Worm (Caenorhabditis elegans) whole organism, L2 larva: ENCODE results near the gene ndx-6.
A peak's percentile ranks its signal among the peaks of the same experiment; 100 is the strongest.

Source experiments
- C34F6.9 ChIP-seq: fragments of 150-350 bp; optimal IDR thresholded peaks from 2 replicates; lab custom pipeline; 2014; ENCODE audit warnings: missing biosample characterization, missing genetic modification characterization
- F13H6.1 ChIP-seq: sonication (generic microtip); optimal IDR thresholded peaks from 2 replicates; lab custom pipeline; 2016; ENCODE audit warnings: missing genetic modification characterization, missing compliant biosample characterization
- R02D3.7 ChIP-seq: fragments of 150-350 bp; optimal IDR thresholded peaks from 2 replicates; lab custom pipeline; 2014; ENCODE audit warnings: missing biosample characterization, missing genetic modification characterization
- Y55F3AM.14 ChIP-seq: fragments of 200-800 bp; sonication (Bioruptor generic); optimal IDR thresholded peaks from 2 replicates; lab custom pipeline; 2018; ENCODE audit warnings: mild to moderate bottlenecking, missing genetic modification characterization, missing compliant biosample characterization
- alr-1 ChIP-seq: fragments of 150-350 bp; optimal IDR thresholded peaks from 2 replicates; lab custom pipeline; 2014; ENCODE audit warnings: missing biosample characterization, missing genetic modification characterization
- aly-2 ChIP-seq: fragments of 150-350 bp; optimal IDR thresholded peaks from 2 replicates; lab custom pipeline; 2014; ENCODE audit warnings: missing biosample characterization, missing genetic modification characterization
- ama-1 ChIP-seq: fragments of 150-350 bp; optimal IDR thresholded peaks from 2 replicates; lab custom pipeline; 2018; ENCODE audit warnings: inconsistent platforms
- ceh-16 ChIP-seq: fragments of 150-350 bp; optimal IDR thresholded peaks from 2 replicates; lab custom pipeline; 2014; ENCODE audit warnings: missing biosample characterization, missing genetic modification characterization
- ceh-82 ChIP-seq: fragments of 150-350 bp; optimal IDR thresholded peaks from 2 replicates; lab custom pipeline; 2014; ENCODE audit warnings: missing biosample characterization, missing genetic modification characterization
- crh-2 ChIP-seq: sonication (generic microtip); optimal IDR thresholded peaks from 2 replicates; lab custom pipeline; 2017; ENCODE audit warnings: missing biosample characterization, missing genetic modification characterization
- dmd-4 ChIP-seq: sonication (generic microtip); optimal IDR thresholded peaks from 2 replicates; lab custom pipeline; 2017; ENCODE audit warnings: missing biosample characterization, missing genetic modification characterization
- egl-27 ChIP-seq: sonication (generic microtip); optimal IDR thresholded peaks from 3 replicates; lab custom pipeline; 2017; ENCODE audit warnings: missing biosample characterization, missing genetic modification reagents, missing genetic modification characterization
- elt-1 ChIP-seq: fragments of 150-350 bp; optimal IDR thresholded peaks from 2 replicates; lab custom pipeline; 2014; ENCODE audit warnings: missing biosample characterization, missing genetic modification characterization
- fos-1 ChIP-seq: fragments of 150-350 bp; optimal IDR thresholded peaks from 2 replicates; lab custom pipeline; 2014; ENCODE audit warnings: missing biosample characterization, missing genetic modification characterization
- gmeb-1 ChIP-seq: fragments of 150-350 bp; optimal IDR thresholded peaks from 2 replicates; lab custom pipeline; 2014; ENCODE audit warnings: missing biosample characterization, missing genetic modification characterization
- lin-11 ChIP-seq: fragments of 150-350 bp; sonication (generic microtip); optimal IDR thresholded peaks from 2 replicates; lab custom pipeline; 2014; ENCODE audit warnings: missing biosample characterization, missing genetic modification characterization, inconsistent platforms, mixed read lengths
- lin-13 ChIP-seq: fragments of 150-350 bp; optimal IDR thresholded peaks from 2 replicates; lab custom pipeline; 2014; ENCODE audit warnings: missing biosample characterization, missing genetic modification reagents, missing genetic modification characterization
- lin-39 ChIP-seq: fragments of 150-350 bp; optimal IDR thresholded peaks from 2 replicates; lab custom pipeline; 2014; ENCODE audit warnings: missing biosample characterization, missing genetic modification reagents, missing genetic modification characterization
- lsy-2 ChIP-seq, 2 experiments: fragments of 150-350 bp in 1 of 2; sonication (generic microtip) in 1 of 2; optimal IDR thresholded peaks; 2 replicates each; lab custom pipeline; 2014 to 2017; ENCODE audit warnings: missing biosample characterization in 2 of 2, missing genetic modification characterization in 2 of 2
- mdl-1 ChIP-seq, 2 experiments: fragments of 150-350 bp in 1 of 2; sonication (generic microtip) in 1 of 2; optimal IDR thresholded peaks; 2 replicates each; lab custom pipeline; 2017; ENCODE audit warnings: missing biosample characterization in 2 of 2, missing genetic modification characterization in 2 of 2
- nhr-10 ChIP-seq: sonication (generic microtip); optimal IDR thresholded peaks from 2 replicates; lab custom pipeline; 2017; ENCODE audit warnings: missing biosample characterization, missing genetic modification characterization
- nhr-129 ChIP-seq: fragments of 150-350 bp; optimal IDR thresholded peaks from 2 replicates; lab custom pipeline; 2014; ENCODE audit warnings: missing biosample characterization, missing genetic modification characterization
- nhr-21 ChIP-seq: fragments of 150-350 bp; optimal IDR thresholded peaks from 2 replicates; lab custom pipeline; 2014; ENCODE audit warnings: missing biosample characterization, missing genetic modification characterization
- nhr-23 ChIP-seq: fragments of 150-350 bp; optimal IDR thresholded peaks from 2 replicates; lab custom pipeline; 2014; ENCODE audit warnings: missing biosample characterization, missing genetic modification reagents, missing genetic modification characterization
- nhr-237 ChIP-seq: fragments of 150-350 bp; optimal IDR thresholded peaks from 2 replicates; lab custom pipeline; 2014; ENCODE audit warnings: missing biosample characterization, missing genetic modification characterization
- nhr-25 ChIP-seq: fragments of 150-350 bp; sonication (generic microtip); optimal IDR thresholded peaks from 3 replicates; lab custom pipeline; 2014; ENCODE audit warnings: missing biosample characterization, missing genetic modification characterization
- peb-1 ChIP-seq: fragments of 150-350 bp; optimal IDR thresholded peaks from 2 replicates; lab custom pipeline; 2014; ENCODE audit warnings: missing biosample characterization, missing genetic modification characterization
- sem-4 ChIP-seq: fragments of 150-350 bp; optimal IDR thresholded peaks from 2 replicates; lab custom pipeline; 2014; ENCODE audit warnings: missing biosample characterization, missing genetic modification reagents, missing genetic modification characterization
- skn-1 ChIP-seq: sonication (generic microtip); optimal IDR thresholded peaks from 2 replicates; lab custom pipeline; 2017; ENCODE audit warnings: missing biosample characterization, missing genetic modification characterization
- sma-3 ChIP-seq: sonication (generic microtip); optimal IDR thresholded peaks from 2 replicates; lab custom pipeline; 2016; ENCODE audit warnings: missing genetic modification reagents, missing genetic modification characterization, missing compliant biosample characterization
- sma-9 ChIP-seq, 2 experiments: fragments of 150-350 bp in 1 of 2; sonication (generic microtip) in 1 of 2; optimal IDR thresholded peaks; 2 replicates each; lab custom pipeline; 2014 to 2016; ENCODE audit warnings: missing genetic modification characterization in 2 of 2, mild to moderate bottlenecking in 1 of 2, missing biosample characterization in 1 of 2, missing compliant biosample characterization in 1 of 2, missing genetic modification reagents in 1 of 2, moderate library complexity in 1 of 2
- unc-39 ChIP-seq: fragments of 150-350 bp; optimal IDR thresholded peaks from 2 replicates; lab custom pipeline; 2014; ENCODE audit warnings: missing biosample characterization, missing genetic modification characterization
- unc-62 ChIP-seq: fragments of 150-350 bp; optimal IDR thresholded peaks from 2 replicates; lab custom pipeline; 2014; ENCODE audit warnings: missing biosample characterization, missing genetic modification reagents, missing genetic modification characterization
- zag-1 ChIP-seq: fragments of 150-350 bp; optimal IDR thresholded peaks from 2 replicates; lab custom pipeline; 2014; ENCODE audit warnings: missing biosample characterization, missing genetic modification characterization
- ztf-1 ChIP-seq: fragments of 200-800 bp; sonication (Bioruptor generic); conservative IDR thresholded peaks from 2 replicates; pipeline ENCODE4 v1.3.6; 2022; ENCODE audit warnings: missing genetic modification characterization, missing compliant biosample characterization
- ztf-11 ChIP-seq: sonication (generic microtip); optimal IDR thresholded peaks from 2 replicates; lab custom pipeline; 2017; ENCODE audit warnings: missing biosample characterization, missing genetic modification characterization
- ztf-4 ChIP-seq: fragments of 150-350 bp; optimal IDR thresholded peaks from 2 replicates; lab custom pipeline; 2014; ENCODE audit warnings: missing biosample characterization, missing genetic modification characterization

Gene ndx-6

ce11 chrII:5425633-5426032 lies 36.0 kb upstream of the ndx-6 start, which contains the start of gene F07F6.8:
Gene F07F6.8, minus strand, starts transcription at chrII:5425733.
- no peak for TF ChIP-seq ceh-82
- no peak for TF ChIP-seq unc-39 (tag; lab: Kevin White, UChicago)
- TF ChIP-seq lin-13 (GFP tag; lab: Kevin White, UChicago): no peak
- no peak for TF ChIP-seq Y55F3AM.14 (GFP tag; lab: Kevin White, UChicago)
- no peak for TF ChIP-seq R02D3.7 (tag; lab: Kevin White, UChicago)
- TF ChIP-seq peb-1: no peak
- TF ChIP-seq C34F6.9: no peak
- TF ChIP-seq ceh-16 (tag; lab: Kevin White, UChicago): no peak
- no peak for TF ChIP-seq lin-39 (tag; lab: Kevin White, UChicago)

ce11 chrII:5423832-5424231 lies 34.2 kb upstream of the ndx-6 start, which contains the start of gene F07F6.7:
Gene F07F6.7, minus strand, starts transcription at chrII:5423858.
- TF ChIP-seq ztf-1 (GFP tag; lab: Robert Waterston, UW) (no peak), ztf-4 (tag; lab: Kevin White, UChicago) (peak; percentile 12), zag-1 (no peak), sem-4 (tag; lab: Kevin White, UChicago) (peak; percentile 7), gmeb-1 (tag; lab: Kevin White, UChicago) (no peak), lsy-2 (tag; optimal IDR thresholded peaks at IDR 0.05; lab: Kevin White, UChicago) (peak in 1 of 2 experiments; percentile 33), nhr-25 (tag; lab: Kevin White, UChicago) (peak; percentile 13)

- TF ChIP-seq lin-13 (GFP tag; lab: Kevin White, UChicago) (no peak), C34F6.9 (peak; percentile 9), lsy-2 (tag; optimal IDR thresholded peaks at IDR 0.05; lab: Kevin White, UChicago) (peak in 1 of 2 experiments; percentile 93)
These were observed 31.4 kb upstream of the ndx-6 start, which contains the start of gene tofu-6 for ce11 chrII:5420947-5421614. Gene tofu-6, plus strand, starts transcription at chrII:5421248.

- no peak for TF ChIP-seq ceh-82
- no peak for TF ChIP-seq aly-2 (tag; lab: Kevin White, UChicago)
These were observed 29.2 kb upstream of the ndx-6 start, which contains the start of gene EEED8.15 for ce11 chrII:5418929-5419328. Gene EEED8.15, plus strand, starts transcription at chrII:5419229.

- no peak for TF ChIP-seq F13H6.1
- TF ChIP-seq ztf-11 (tag; lab: Kevin White, UChicago): no peak
These were observed 28.6 kb upstream of the ndx-6 start for ce11 chrII:5418317-5418716.

- TF ChIP-seq egl-27 (tag; lab: Kevin White, UChicago) (no peak), nhr-23 (no peak), aly-2 (tag; lab: Kevin White, UChicago) (no peak), lin-11 (no peak), fos-1 (tag; lab: Kevin White, UChicago) (no peak), alr-1 (tag; lab: Kevin White, UChicago) (no peak), unc-62 (GFP tag; lab: Kevin White, UChicago) (no peak), sma-3 (no peak), lin-39 (tag; lab: Kevin White, UChicago) (no peak), ama-1 (no peak)
These were observed 28.2 kb upstream of the ndx-6 start for ce11 chrII:5417905-5418304.

- no peak for TF ChIP-seq C34F6.9
- TF ChIP-seq egl-27 (tag; lab: Kevin White, UChicago): no peak
- no peak for TF ChIP-seq ceh-82
- no peak for TF ChIP-seq crh-2 (tag; lab: Kevin White, UChicago)
- no peak for TF ChIP-seq sma-9 (GFP tag; optimal IDR thresholded peaks at IDR 0.05; lab: Kevin White, UChicago)
- TF ChIP-seq sma-9 (tag; optimal IDR thresholded peaks at IDR 0.05; lab: Kevin White, UChicago): no peak
- no peak for TF ChIP-seq nhr-237 (tag; lab: Kevin White, UChicago)
- TF ChIP-seq nhr-10: no peak
- no peak for TF ChIP-seq ztf-1 (GFP tag; lab: Robert Waterston, UW)
- no peak for TF ChIP-seq skn-1
- TF ChIP-seq nhr-21 (tag; lab: Kevin White, UChicago): no peak
- TF ChIP-seq elt-1 (tag; lab: Kevin White, UChicago): no peak
- TF ChIP-seq dmd-4 (tag; lab: Kevin White, UChicago): no peak
- no peak for TF ChIP-seq gmeb-1 (tag; lab: Kevin White, UChicago)
- no peak for TF ChIP-seq mdl-1 (tag; optimal IDR thresholded peaks at IDR 0.05; lab: Kevin White, UChicago)
- no peak for TF ChIP-seq nhr-129 (tag; lab: Kevin White, UChicago)
These were observed 26.6 kb upstream of the ndx-6 start, which contains the start of gene EEED8.2 for ce11 chrII:5416204-5416764. Gene EEED8.2, plus strand, starts transcription at chrII:5416714.
